Fruit fly (Drosophila melanogaster): ENCODE data around the gene Fancm.

DNA sequence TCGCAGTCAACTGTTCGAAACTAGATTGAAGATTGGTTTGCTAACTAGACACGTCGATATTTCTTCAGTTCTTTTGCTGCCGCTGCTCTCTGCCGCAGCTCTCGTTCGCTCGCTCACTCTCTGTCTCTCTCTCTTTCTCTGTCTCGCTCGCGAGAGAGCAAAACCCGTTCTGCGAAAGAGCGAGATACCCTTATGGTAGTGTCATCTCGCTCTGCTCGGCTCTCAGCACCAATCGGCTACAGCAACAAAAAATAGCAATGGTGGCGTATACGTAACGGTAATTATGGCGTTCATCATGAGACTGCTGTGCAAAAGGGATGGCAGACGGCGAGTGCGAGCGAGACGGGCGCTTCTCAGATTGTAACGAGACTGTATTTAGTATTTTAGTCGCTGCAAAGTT lies 35.8 kb upstream of the Fancm start, which contains the start of gene lbe:
- TF ChIP-seq ken (GFP tag; IDR thresholded peaks at IDR 0.05) = no peak
- no peak; the same call in 1 of the 2 replicates for TF ChIP-seq Awh (GFP tag; IDR thresholded peaks at IDR 0.05)

All from whole organism, embryonic.